Worm (Caenorhabditis elegans) whole organism, early embryonic: Measurements from ENCODE around the gene cmd-1.

Experiments used
- B0310.2 ChIP-seq: sonication (generic microtip); optimal IDR thresholded peaks from 2 replicates; lab custom pipeline; 2016; ENCODE audit warnings: mild to moderate bottlenecking, missing genetic modification characterization, missing compliant biosample characterization
- F13C5.2 ChIP-seq: sonication (generic microtip); optimal IDR thresholded peaks from 2 replicates; lab custom pipeline; 2017; ENCODE audit warnings: mild to moderate bottlenecking, missing genetic modification characterization, inconsistent platforms, missing compliant biosample characterization
- ama-1 ChIP-seq: fragments of 150-350 bp; optimal IDR thresholded peaks from 2 replicates; lab custom pipeline; 2014
- tbx-37 ChIP-seq: fragments of 200-800 bp; sonication (Bioruptor generic); conservative IDR thresholded peaks from 2 replicates; pipeline ENCODE4 v1.3.6; 2022; ENCODE audit warnings: missing genetic modification reagents, missing genetic modification characterization, missing compliant biosample characterization

ce11 chrV:1112180-1112579 lies 43.9 kb upstream of the cmd-1 start:
- TF ChIP-seq tbx-37 (GFP tag; lab: Robert Waterston, UW) (no peak), ama-1 (no peak), F13C5.2 (no peak), B0310.2 (no peak)
